Worm (Caenorhabditis elegans) whole organism, L3 larva: ENCODE measurements around the gene thn-4.

Experiments used
- R02D3.7 ChIP-seq: fragments of 150-350 bp; optimal IDR thresholded peaks from 2 replicates; lab custom pipeline; 2014; ENCODE audit warnings: missing biosample characterization, missing genetic modification characterization
- egl-27 ChIP-seq: sonication (generic microtip); optimal IDR thresholded peaks from 4 replicates; lab custom pipeline; 2017; ENCODE audit warnings: missing biosample characterization, missing genetic modification reagents, missing genetic modification characterization
- eor-1 ChIP-seq, 2 experiments: fragments of 150-350 bp; optimal IDR thresholded peaks; 2 replicates each; lab custom pipeline; 2014 to 2018; ENCODE audit warnings: missing biosample characterization in 2 of 2, missing genetic modification characterization in 2 of 2
- nhr-28 ChIP-seq: fragments of 150-350 bp; optimal IDR thresholded peaks from 2 replicates; lab custom pipeline; 2014; ENCODE audit warnings: missing biosample characterization, missing genetic modification characterization

- TF ChIP-seq R02D3.7 (tag; lab: Kevin White, UChicago), result no peak
- TF ChIP-seq nhr-28 (tag; lab: Kevin White, UChicago), result no peak
- TF ChIP-seq eor-1 (tag; optimal IDR thresholded peaks at IDR 0.05; lab: Kevin White, UChicago), result no peak
- no peak for TF ChIP-seq egl-27 (tag; lab: Kevin White, UChicago)
Observed at ce11 chrV:16902726-16903125, 31.4 kb upstream of the thn-4 start, which contains the start of gene srd-68.
